Fruit fly (Drosophila melanogaster): ENCODE measurements around the gene chrb.

chrb gene

DNA sequence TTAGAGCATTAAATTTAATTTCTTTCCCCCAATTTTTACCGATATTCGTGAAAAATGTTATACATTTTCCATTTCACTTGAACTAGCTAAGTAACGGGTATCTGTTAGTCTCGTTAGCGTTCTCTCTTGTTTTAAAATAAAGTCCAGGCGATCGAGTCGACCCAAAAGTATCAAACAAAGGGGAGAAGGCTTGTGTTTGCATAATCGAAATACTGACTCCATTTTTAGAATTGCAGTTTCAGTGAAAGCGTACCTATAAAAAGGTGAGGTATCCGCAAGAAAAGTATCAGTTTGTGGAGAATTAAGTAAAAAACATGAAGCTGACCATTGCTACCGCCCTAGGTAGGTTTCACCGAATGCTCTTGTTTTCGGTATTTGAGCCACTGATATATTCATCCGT, 24.6 kb downstream of the chrb start, which contains the start of gene Sgs3:
TSS of gene Sgs3 (plus strand) at position 301 of the 400 bp plus-strand sequence.
- TF ChIP-seq CG9948 (tag; optimal IDR thresholded peaks at IDR 0.05), result no peak
- TF ChIP-seq CG34367 (tag; optimal IDR thresholded peaks at IDR 0.05), result no peak
- no peak for TF ChIP-seq Snoo (tag; optimal IDR thresholded peaks at IDR 0.05)
- no peak for TF ChIP-seq CG32121 (GFP tag; IDR thresholded peaks at IDR 0.05)
- TF ChIP-seq CG15710 (tag; optimal IDR thresholded peaks at IDR 0.05), result no peak
- TF ChIP-seq CG17806 (tag; optimal IDR thresholded peaks at IDR 0.05), result no peak
- no peak for TF ChIP-seq gl (tag; optimal IDR thresholded peaks at IDR 0.05)
- TF ChIP-seq CG14655 (GFP tag; optimal IDR thresholded peaks at IDR 0.05), result no peak
- TF ChIP-seq CG13204 (GFP tag; optimal IDR thresholded peaks at IDR 0.05), result no peak
- TF ChIP-seq EcR (GFP tag; optimal IDR thresholded peaks at IDR 0.05), result no peak
- no peak for TF ChIP-seq CG8159 (tag; optimal IDR thresholded peaks at IDR 0.05)
- no peak for TF ChIP-seq CG4496 (GFP tag; IDR thresholded peaks at IDR 0.05)

DNA sequence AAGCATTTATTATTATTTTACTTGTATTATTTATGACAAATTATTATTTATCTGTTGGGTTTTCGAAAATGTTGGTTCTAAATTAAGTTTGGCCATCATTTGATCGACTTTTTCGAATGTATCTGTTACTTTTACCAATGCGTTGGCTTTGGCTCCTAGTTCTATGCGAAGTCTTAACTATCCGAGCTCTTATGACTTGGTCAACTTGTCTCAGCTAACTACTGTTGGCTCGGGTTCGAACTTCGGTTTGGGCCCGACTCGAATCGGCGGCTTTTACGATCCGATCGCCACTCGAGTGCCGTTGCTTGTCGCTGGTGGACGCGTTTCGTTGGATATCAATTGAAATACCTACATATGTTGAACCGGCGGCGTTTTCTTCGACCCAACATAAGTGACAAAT, 26.1 kb downstream of the chrb start, which contains the start of gene CG7512:
TSS of gene CG7512 (plus strand) at position 301 of the 400 bp plus-strand sequence.
- TF ChIP-seq EcR (GFP tag; optimal IDR thresholded peaks at IDR 0.05), result no peak
- TF ChIP-seq D1 (tag; optimal IDR thresholded peaks at IDR 0.05), result no peak
- no peak for TF ChIP-seq CG4496 (GFP tag; IDR thresholded peaks at IDR 0.05)
- no peak for TF ChIP-seq Ets98B (GFP tag; IDR thresholded peaks at IDR 0.05)

DNA sequence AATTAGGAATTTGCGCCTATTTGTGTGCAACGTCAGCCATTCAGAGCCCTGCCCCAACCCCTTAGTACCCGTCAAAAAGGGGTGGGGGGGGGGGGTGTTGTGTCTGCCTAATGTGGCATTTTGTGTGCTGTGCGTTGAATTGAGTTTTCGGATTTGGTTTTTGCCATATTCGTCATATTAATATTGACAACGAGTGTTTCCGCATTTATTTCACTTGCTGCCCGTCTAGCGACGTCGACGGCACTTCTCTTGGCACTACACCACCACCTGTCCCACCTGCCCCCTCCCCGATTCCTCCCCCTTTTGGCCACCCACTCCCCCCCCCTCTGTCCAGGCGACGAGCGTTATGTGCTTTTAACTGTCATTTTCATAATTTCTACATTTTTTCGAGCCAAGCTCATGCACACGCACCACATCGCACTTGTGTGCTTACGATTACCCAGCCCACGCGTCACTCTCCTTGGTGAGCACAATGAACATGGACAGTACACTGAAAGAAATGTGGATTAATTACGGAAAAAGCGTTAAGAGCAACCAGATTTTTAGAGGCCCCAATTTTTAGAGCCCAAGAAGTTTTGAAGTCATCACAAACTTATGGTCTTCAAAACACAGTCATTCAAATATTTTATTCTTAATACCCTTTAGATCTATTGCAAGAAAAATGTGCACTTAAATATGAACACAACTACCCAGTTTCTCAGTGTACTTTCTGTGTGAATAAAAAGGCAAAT, 28.2 kb downstream of the chrb start:
- TF ChIP-seq CG8301 (tag; optimal IDR thresholded peaks at IDR 0.05) (no peak), CG13204 (GFP tag; optimal IDR thresholded peaks at IDR 0.05) (no peak), CG17806 (tag; optimal IDR thresholded peaks at IDR 0.05) (no peak)

DNA sequence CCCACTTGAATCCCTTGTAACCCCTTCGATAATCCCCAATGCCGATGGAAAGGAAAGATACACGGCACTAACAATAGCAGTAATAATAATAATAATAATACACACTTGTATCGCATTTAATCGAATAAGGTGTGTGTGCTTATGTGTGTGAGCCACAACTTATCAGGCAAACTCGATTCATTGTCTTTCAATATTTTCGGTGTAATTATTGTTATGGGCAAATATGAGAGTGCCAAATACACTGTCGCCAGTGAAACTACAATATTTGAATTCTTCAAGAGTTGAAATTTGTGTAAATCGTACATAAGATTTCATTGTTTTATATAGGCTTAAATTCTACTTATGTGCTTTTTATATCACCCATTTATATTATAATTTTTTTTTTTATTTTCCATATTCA, 28.9 kb downstream of the chrb start:
- no peak for TF ChIP-seq EcR (GFP tag; optimal IDR thresholded peaks at IDR 0.05)
- TF ChIP-seq CG4496 (GFP tag; IDR thresholded peaks at IDR 0.05), result no peak
- TF ChIP-seq rn (GFP tag; IDR thresholded peaks at IDR 0.05), result no peak
- no peak for TF ChIP-seq CG9948 (tag; optimal IDR thresholded peaks at IDR 0.05)
- no peak for TF ChIP-seq CG13204 (GFP tag; optimal IDR thresholded peaks at IDR 0.05)
- TF ChIP-seq gl (tag; optimal IDR thresholded peaks at IDR 0.05), result no peak
- no peak for TF ChIP-seq CG8159 (tag; optimal IDR thresholded peaks at IDR 0.05)
- TF ChIP-seq Pif1A (GFP tag; optimal IDR thresholded peaks at IDR 0.05), result no peak

DNA sequence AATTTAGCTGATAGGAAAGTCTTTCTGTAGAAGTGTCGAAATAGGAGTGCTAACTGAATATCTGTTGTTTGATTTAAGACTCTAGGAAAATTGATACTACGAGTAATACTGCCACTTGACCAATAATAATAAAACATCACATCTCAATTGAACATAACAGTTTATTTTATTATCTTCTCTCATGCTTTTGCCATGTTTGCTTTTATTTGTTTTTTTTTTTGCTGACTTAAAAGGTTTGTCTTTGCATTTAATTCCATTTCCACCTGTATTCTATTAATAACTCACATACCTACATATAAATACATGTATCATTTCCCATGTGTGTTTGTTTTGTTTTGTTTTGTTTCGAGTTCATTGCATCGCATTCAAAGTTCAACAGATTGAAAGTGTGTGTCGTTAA, 35.3 kb downstream of the chrb start, which contains the start of the genes CG11714 and Fuca:
TSS of gene CG11714 (minus strand) at position 101 of the 400 bp plus-strand sequence.
TSS of gene Fuca (minus strand) at position 101 of the 400 bp plus-strand sequence.
- TF ChIP-seq CG15710 (tag; optimal IDR thresholded peaks at IDR 0.05), result no peak
- no peak for TF ChIP-seq rn (GFP tag; IDR thresholded peaks at IDR 0.05)
- TF ChIP-seq Pif1B (GFP tag; optimal IDR thresholded peaks at IDR 0.05), result no peak
- no peak for TF ChIP-seq CG4496 (GFP tag; IDR thresholded peaks at IDR 0.05)
- TF ChIP-seq CG8159 (tag; optimal IDR thresholded peaks at IDR 0.05), result no peak
- no peak for TF ChIP-seq Pif1A (GFP tag; optimal IDR thresholded peaks at IDR 0.05)

DNA sequence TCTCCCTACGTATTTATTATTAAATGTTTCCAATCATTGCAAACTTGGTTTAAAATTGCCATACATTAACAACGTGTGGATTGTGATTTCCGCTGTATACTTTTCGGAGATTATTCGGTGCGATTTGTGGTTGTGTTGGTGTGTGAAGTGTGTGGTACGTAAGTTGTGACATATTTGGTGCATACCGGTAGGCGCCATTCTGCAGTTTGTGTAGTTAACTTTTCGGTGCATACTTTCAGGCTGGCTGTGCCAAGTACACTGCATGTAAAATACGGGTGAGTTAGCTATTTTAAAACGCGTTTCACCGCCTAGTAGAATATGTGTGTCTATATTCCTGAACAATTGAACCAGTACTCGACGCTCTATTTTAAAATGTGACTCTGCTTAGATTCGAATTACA, 35.9 kb downstream of the chrb start:
- TF ChIP-seq gl (tag; optimal IDR thresholded peaks at IDR 0.05) (no peak), CG8301 (tag; optimal IDR thresholded peaks at IDR 0.05) (no peak), fd96Ca (GFP tag; IDR thresholded peaks at IDR 0.05) (no peak), EcR (GFP tag; optimal IDR thresholded peaks at IDR 0.05) (no peak), CG13204 (GFP tag; optimal IDR thresholded peaks at IDR 0.05) (no peak), Pif1A (GFP tag; optimal IDR thresholded peaks at IDR 0.05) (no peak), CG14655 (GFP tag; optimal IDR thresholded peaks at IDR 0.05) (no peak), Ets98B (GFP tag; IDR thresholded peaks at IDR 0.05) (no peak), CG15710 (tag; optimal IDR thresholded peaks at IDR 0.05) (no peak), CG12605 (GFP tag; IDR thresholded peaks at IDR 0.05) (no peak), CG8159 (tag; optimal IDR thresholded peaks at IDR 0.05) (no peak), rn (GFP tag; IDR thresholded peaks at IDR 0.05) (no peak), CG32121 (GFP tag; IDR thresholded peaks at IDR 0.05) (no peak), CG9948 (tag; optimal IDR thresholded peaks at IDR 0.05) (no peak)

DNA sequence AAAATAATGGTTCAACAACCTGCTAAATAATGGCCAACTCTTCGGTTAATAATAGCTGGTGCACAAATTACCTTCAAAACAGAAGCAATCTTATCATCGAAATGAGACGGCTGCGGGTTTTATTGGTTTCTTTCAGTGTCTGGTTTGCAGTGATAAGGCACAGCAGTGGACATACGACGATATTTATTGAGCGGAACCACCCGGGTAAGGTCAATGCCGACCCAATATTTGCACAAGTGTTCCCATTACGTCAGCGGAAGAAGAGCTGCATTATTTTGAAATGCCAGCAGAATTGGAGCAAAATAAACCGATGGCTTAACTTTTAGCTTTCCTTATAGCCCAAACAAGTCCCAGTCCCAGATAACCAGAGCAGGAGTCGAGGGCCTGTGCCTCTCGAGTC, 38.4 kb downstream of the chrb start:
- TF ChIP-seq CG10348 (GFP tag; IDR thresholded peaks at IDR 0.05), result no peak
- peak; percentile 27 for TF ChIP-seq EcR (GFP tag; optimal IDR thresholded peaks at IDR 0.05)

Data from whole organism, pupa.